Worm (Caenorhabditis elegans) whole organism, early embryonic: ENCODE measurements around the gene T26G10.3.

Experiments
- B0310.2 ChIP-seq: sonication (generic microtip); optimal IDR thresholded peaks from 2 replicates; lab custom pipeline; 2016; ENCODE audit warnings: mild to moderate bottlenecking, missing genetic modification characterization, missing compliant biosample characterization
- F13C5.2 ChIP-seq: sonication (generic microtip); optimal IDR thresholded peaks from 2 replicates; lab custom pipeline; 2017; ENCODE audit warnings: mild to moderate bottlenecking, missing genetic modification characterization, inconsistent platforms, missing compliant biosample characterization
- aly-1 ChIP-seq: sonication (generic microtip); optimal IDR thresholded peaks from 2 replicates; lab custom pipeline; 2016; ENCODE audit warnings: missing genetic modification characterization, missing compliant biosample characterization
- ama-1 ChIP-seq: fragments of 150-350 bp; optimal IDR thresholded peaks from 2 replicates; lab custom pipeline; 2014
- ceh-36 ChIP-seq: sonication (generic microtip); optimal IDR thresholded peaks from 2 replicates; lab custom pipeline; 2016; ENCODE audit warnings: missing genetic modification characterization, inconsistent platforms, missing compliant biosample characterization
- flt-1 ChIP-seq: fragments of 200-800 bp; sonication (Bioruptor generic); IDR thresholded peaks from 2 replicates; pipeline ENCODE4 v1.3.6; 2022; ENCODE audit warnings: missing genetic modification characterization, missing compliant biosample characterization
- hmbx-1 ChIP-seq: sonication (generic microtip); optimal IDR thresholded peaks from 2 replicates; lab custom pipeline; 2016; ENCODE audit warnings: mild to moderate bottlenecking, missing genetic modification characterization, missing compliant biosample characterization
- hmg-4 ChIP-seq: fragments of 200-800 bp; sonication (Bioruptor generic); optimal IDR thresholded peaks from 2 replicates; lab custom pipeline; 2018; ENCODE audit warnings: mild to moderate bottlenecking, missing genetic modification characterization, missing compliant biosample characterization
- pes-1 ChIP-seq: fragments of 200-800 bp; sonication (Bioruptor generic); IDR thresholded peaks from 2 replicates; pipeline ENCODE4 v1.3.6; 2022; ENCODE audit warnings: missing genetic modification reagents, missing genetic modification characterization, missing compliant biosample characterization
- scrt-1 ChIP-seq: fragments of 200-800 bp; sonication (Bioruptor generic); IDR thresholded peaks from 2 replicates; pipeline ENCODE4 v1.3.6; 2022; ENCODE audit warnings: missing genetic modification characterization, missing compliant biosample characterization
- sea-1 ChIP-seq: fragments of 200-800 bp; sonication (Bioruptor generic); conservative IDR thresholded peaks from 2 replicates; pipeline ENCODE4 v1.3.6; 2022; ENCODE audit warnings: missing genetic modification characterization, missing compliant biosample characterization
- tbx-11 ChIP-seq: fragments of 200-800 bp; sonication (Bioruptor generic); IDR thresholded peaks from 2 replicates; pipeline ENCODE4 v1.3.6; 2022; ENCODE audit warnings: missing genetic modification characterization, missing compliant biosample characterization

ce11 chrIII:9443417-9444027 lies 30.3 kb upstream of the T26G10.3 start, which contains the start of gene pir-2:
- TF ChIP-seq scrt-1 (GFP tag; lab: Robert Waterston, UW), result no peak
- no peak for TF ChIP-seq ama-1 (lab: Kevin White, UChicago)
- TF ChIP-seq tbx-11 (GFP tag; lab: Robert Waterston, UW), result no peak
- TF ChIP-seq flt-1, result no peak
- no peak for TF ChIP-seq ceh-36 (tag; lab: Kevin White, UChicago)
- TF ChIP-seq F13C5.2 (tag; lab: Kevin White, UChicago), result no peak
- TF ChIP-seq sea-1 (GFP tag; lab: Robert Waterston, UW), result 0 out of 2 replicates have a peak, but pooled peaks have one; percentile 39
- no peak for TF ChIP-seq hmbx-1 (tag; lab: Kevin White, UChicago)
- peak; percentile 46 for TF ChIP-seq hmg-4 (GFP tag; lab: Kevin White, UChicago)
- no peak for TF ChIP-seq aly-1 (tag; lab: Kevin White, UChicago)
- TF ChIP-seq pes-1 (GFP tag; lab: Robert Waterston, UW), result peak; percentile 27; the same call in 1 of the 2 replicates
- peak; percentile 23 for TF ChIP-seq B0310.2 (tag; lab: Kevin White, UChicago)
